Worm (Caenorhabditis elegans): ENCODE data around the gene F53C3.11.

The F53C3.11 gene

ce11 chrII:3894755-3895154 lies 11.8 kb downstream of the F53C3.11 start, which contains the start of gene F53C3.7:
Gene F53C3.7, plus strand, starts transcription at chrII:3895055.
- TF ChIP-seq vab-15 (tag; optimal IDR thresholded peaks at IDR 0.05): no peak
- no peak for TF ChIP-seq nhr-90 (tag; optimal IDR thresholded peaks at IDR 0.05; ENCODE audit: poor library complexity)
- no peak for TF ChIP-seq C04F5.9 (tag; optimal IDR thresholded peaks at IDR 0.05)
- no peak for TF ChIP-seq unc-62 (GFP tag; optimal IDR thresholded peaks at IDR 0.05)
- TF ChIP-seq zag-1 (tag; optimal IDR thresholded peaks at IDR 0.05): no peak
- no peak for TF ChIP-seq xbp-1 (tag; optimal IDR thresholded peaks at IDR 0.05)
- TF ChIP-seq nhr-12 (tag; optimal IDR thresholded peaks at IDR 0.05): no peak
- no peak for TF ChIP-seq efl-3 (GFP tag; optimal IDR thresholded peaks at IDR 0.05)

ce11 chrII:3893911-3894310 lies 12.6 kb downstream of the F53C3.11 start:
- no peak for TF ChIP-seq nhr-90 (tag; optimal IDR thresholded peaks at IDR 0.05; ENCODE audit: poor library complexity)
- TF ChIP-seq elt-2 (tag; optimal IDR thresholded peaks at IDR 0.05): no peak
- TF ChIP-seq sptf-1 (tag; optimal IDR thresholded peaks at IDR 0.05): no peak
- TF ChIP-seq nhr-84 (tag; optimal IDR thresholded peaks at IDR 0.05): no peak

DNA sequence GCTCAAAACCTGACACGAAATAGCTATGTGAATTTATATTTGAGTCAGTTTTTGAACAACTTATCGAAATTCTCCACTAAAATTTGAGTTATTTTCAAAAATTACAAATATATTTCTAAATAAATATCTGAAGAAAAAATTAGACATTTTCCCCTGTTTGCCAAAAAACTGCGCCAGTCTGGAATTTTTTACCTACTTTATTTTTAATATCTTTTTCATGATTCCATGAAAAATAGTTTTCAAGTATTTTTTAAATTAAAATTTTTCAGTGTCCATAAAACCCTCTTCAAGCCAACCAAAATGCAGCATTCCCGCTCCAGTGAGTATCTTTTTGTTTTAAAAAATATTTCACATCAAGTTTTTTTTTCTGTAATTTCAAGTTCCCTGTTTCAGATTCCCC lies 15.4 kb downstream of the F53C3.11 start, which contains the start of gene F53C3.8:
Gene F53C3.8 (plus strand): TSS at position 301 of the 400 bp plus-strand sequence.
- TF ChIP-seq ceh-88 (GFP tag; IDR thresholded peaks at IDR 0.05): no peak
- TF ChIP-seq pqm-1 (tag; optimal IDR thresholded peaks at IDR 0.05): no peak
- TF ChIP-seq isw-1 (GFP tag; IDR thresholded peaks at IDR 0.05): no peak
- TF ChIP-seq nhr-77 (tag; optimal IDR thresholded peaks at IDR 0.05): no peak
- TF ChIP-seq nhr-237 (tag; optimal IDR thresholded peaks at IDR 0.05): no peak
- no peak for TF ChIP-seq zag-1 (tag; optimal IDR thresholded peaks at IDR 0.05)
- TF ChIP-seq ceh-90 (tag; optimal IDR thresholded peaks at IDR 0.05): no peak
- TF ChIP-seq irx-1 (tag; optimal IDR thresholded peaks at IDR 0.05): no peak
- TF ChIP-seq hlh-17 (GFP tag; optimal IDR thresholded peaks at IDR 0.05; ENCODE audit: borderline replicate concordance): no peak
- no peak for TF ChIP-seq lin-14 (GFP tag; optimal IDR thresholded peaks at IDR 0.05)
- no peak for TF ChIP-seq unc-30 (tag; optimal IDR thresholded peaks at IDR 0.05)
- TF ChIP-seq grh-1 (GFP tag; IDR thresholded peaks at IDR 0.05): no peak

DNA sequence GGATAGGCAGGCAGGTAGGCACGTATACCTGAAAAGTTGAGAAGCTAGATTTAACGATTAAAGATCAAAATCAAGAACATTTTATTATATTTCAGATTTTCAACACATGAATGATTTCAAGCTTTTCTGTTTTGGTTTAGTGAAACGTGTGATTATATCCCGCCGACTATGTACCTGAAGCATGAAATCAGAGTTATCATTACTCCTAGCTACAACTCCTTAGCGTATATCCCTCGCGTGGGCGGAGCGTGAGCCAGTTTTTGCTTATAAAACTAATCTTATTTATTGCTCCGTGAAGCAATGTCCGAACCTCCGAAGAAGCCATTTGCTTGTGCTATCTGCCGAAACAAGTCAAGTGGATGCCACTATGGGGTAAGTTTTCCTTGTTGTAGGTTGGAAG lies 26.6 kb downstream of the F53C3.11 start, which contains the start of gene nhr-166:
Gene nhr-166 (plus strand): TSS at position 301 of the 400 bp plus-strand sequence.
- no peak for TF ChIP-seq fkh-10 (GFP tag; optimal IDR thresholded peaks at IDR 0.05)
- TF ChIP-seq vab-15 (tag; optimal IDR thresholded peaks at IDR 0.05): no peak
- TF ChIP-seq hpl-2 (GFP tag; optimal IDR thresholded peaks at IDR 0.05): no peak

- TF ChIP-seq ceh-90 (tag; optimal IDR thresholded peaks at IDR 0.05) (no peak), alr-1 (tag; optimal IDR thresholded peaks at IDR 0.05; ENCODE audit: borderline replicate concordance) (no peak), ets-5 (GFP tag; IDR thresholded peaks at IDR 0.05) (no peak)
Measured at ce11 chrII:3878330-3878729, 28.2 kb downstream of the F53C3.11 start, which contains the start of gene srh-250. Gene srh-250, plus strand, starts transcription at chrII:3878630.

DNA sequence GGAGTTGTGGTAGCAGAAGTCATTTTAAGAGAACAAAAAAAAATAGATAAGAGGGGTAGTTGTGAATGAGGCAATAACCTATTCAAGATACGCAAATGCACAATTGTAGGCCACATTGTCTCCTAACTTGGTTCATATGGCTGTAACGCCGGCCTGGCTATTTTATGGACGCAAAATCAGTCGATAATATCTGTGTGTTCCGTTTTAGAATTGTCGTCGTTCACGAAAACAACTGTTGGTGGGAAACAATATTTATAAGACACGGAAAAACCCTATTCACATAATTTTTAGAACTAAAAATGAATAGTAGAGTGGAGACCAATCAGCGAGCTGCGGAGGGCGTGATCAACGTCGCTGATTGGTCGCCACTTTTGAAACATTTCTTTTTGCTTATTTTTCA lies 28.6 kb downstream of the F53C3.11 start, which contains the start of gene sdz-7:
Gene sdz-7 (minus strand): TSS at position 101 of the 400 bp plus-strand sequence.
- no peak for TF ChIP-seq snpc-4 (tag; optimal IDR thresholded peaks at IDR 0.05)
- TF ChIP-seq ceh-82 (tag; optimal IDR thresholded peaks at IDR 0.05): no peak
- TF ChIP-seq nhr-77 (tag; optimal IDR thresholded peaks at IDR 0.05): no peak
- TF ChIP-seq nhr-28 (tag; optimal IDR thresholded peaks at IDR 0.05): no peak
- TF ChIP-seq mef-2 (tag; optimal IDR thresholded peaks at IDR 0.05): no peak
- TF ChIP-seq alr-1 (tag; optimal IDR thresholded peaks at IDR 0.05; ENCODE audit: borderline replicate concordance): no peak
- no peak for TF ChIP-seq ztf-11 (tag; optimal IDR thresholded peaks at IDR 0.05)
- TF ChIP-seq sptf-1 (tag; optimal IDR thresholded peaks at IDR 0.05): no peak
- no peak for TF ChIP-seq nhr-11 (tag; optimal IDR thresholded peaks at IDR 0.05)
- TF ChIP-seq pax-3 (tag; optimal IDR thresholded peaks at IDR 0.05): no peak
- TF ChIP-seq egl-27 (tag; optimal IDR thresholded peaks at IDR 0.05): no peak
- no peak for TF ChIP-seq lin-15B (tag; optimal IDR thresholded peaks at IDR 0.05)
- TF ChIP-seq efl-1 (optimal IDR thresholded peaks at IDR 0.05): no peak
- no peak for TF ChIP-seq efl-1 (GFP tag; optimal IDR thresholded peaks at IDR 0.05 in 1 of 2)
- TF ChIP-seq F16B12.6 (tag; optimal IDR thresholded peaks at IDR 0.05): no peak
- no peak for TF ChIP-seq unc-30 (tag; optimal IDR thresholded peaks at IDR 0.05)
- TF ChIP-seq tbx-2 (tag; optimal IDR thresholded peaks at IDR 0.05): no peak
- no peak for TF ChIP-seq lin-14 (GFP tag; optimal IDR thresholded peaks at IDR 0.05)
- no peak for TF ChIP-seq Y116A8C.19 (tag; optimal IDR thresholded peaks at IDR 0.05; ENCODE audit: borderline replicate concordance)
- no peak for TF ChIP-seq lin-39 (tag; optimal IDR thresholded peaks at IDR 0.05)
- no peak for TF ChIP-seq nhr-237 (tag; optimal IDR thresholded peaks at IDR 0.05)

All from whole organism, L1 larva.